Worm (Caenorhabditis elegans): ENCODE measurements around the gene gem-4.

- no peak for TF ChIP-seq zag-1 (tag; optimal IDR thresholded peaks at IDR 0.05)
- no peak for TF ChIP-seq sup-37 (GFP tag; optimal IDR thresholded peaks at IDR 0.05)
- no peak for TF ChIP-seq nhr-11 (tag; optimal IDR thresholded peaks at IDR 0.05)
- no peak for TF ChIP-seq elt-3 (tag; optimal IDR thresholded peaks at IDR 0.05)
- TF ChIP-seq lin-14 (GFP tag; optimal IDR thresholded peaks at IDR 0.05) = peak; percentile 62
- no peak for TF ChIP-seq tbx-2 (tag; optimal IDR thresholded peaks at IDR 0.05)
- TF ChIP-seq lin-15B (tag; optimal IDR thresholded peaks at IDR 0.05) = no peak
- TF ChIP-seq pqm-1 (tag; optimal IDR thresholded peaks at IDR 0.05) = no peak
Observed at ce11 chrIV:11744287-11744686, 1.2 kb upstream of the gem-4 start.

Measured in whole organism, L1 larva.